Worm (Caenorhabditis elegans): Measurements from ENCODE around the gene mex-6.

DNA sequence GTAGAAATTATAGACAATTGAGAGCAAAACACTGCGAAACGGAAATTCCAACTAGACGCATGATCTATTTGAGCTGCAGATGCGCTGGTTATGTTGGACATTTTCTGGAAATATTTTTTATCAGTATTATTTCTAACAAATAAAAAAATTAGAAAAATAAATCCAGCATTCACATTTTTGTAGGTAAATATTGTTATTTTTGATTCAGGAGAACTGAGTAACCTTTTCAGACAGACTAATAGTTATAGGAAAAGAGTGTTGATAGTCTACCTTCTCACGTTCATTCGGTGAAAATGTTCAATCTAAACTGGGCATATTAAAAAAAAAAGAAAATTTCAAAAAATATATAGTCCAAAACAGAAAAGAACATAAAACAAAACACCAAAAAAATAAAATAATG is 2.4 kb upstream of the mex-6 start, which contains the start of gene sra-1:
- TF ChIP-seq elt-3 (tag; optimal IDR thresholded peaks at IDR 0.05), result no peak
- TF ChIP-seq nhr-23 (tag; optimal IDR thresholded peaks at IDR 0.05), result no peak
- no peak for TF ChIP-seq fkh-10 (GFP tag; optimal IDR thresholded peaks at IDR 0.05)
- no peak for TF ChIP-seq ceh-28 (tag; optimal IDR thresholded peaks at IDR 0.05)
- no peak for TF ChIP-seq mdl-1 (tag; optimal IDR thresholded peaks at IDR 0.05)
- TF ChIP-seq lin-39 (tag; optimal IDR thresholded peaks at IDR 0.05), result no peak
- TF ChIP-seq nhr-77 (tag; optimal IDR thresholded peaks at IDR 0.05), result no peak
- TF ChIP-seq skn-1 (tag; optimal IDR thresholded peaks at IDR 0.05), result no peak
- TF ChIP-seq nhr-11 (tag; optimal IDR thresholded peaks at IDR 0.05), result no peak
- TF ChIP-seq pqm-1 (tag; optimal IDR thresholded peaks at IDR 0.05), result no peak
- no peak for TF ChIP-seq eor-1 (tag; optimal IDR thresholded peaks at IDR 0.05)
